Worm (Caenorhabditis elegans) whole organism, young adult: ENCODE measurements around the gene mop-25.1.

Source experiments
- F55B11.4 ChIP-seq: sonication (generic microtip); optimal IDR thresholded peaks from 2 replicates; lab custom pipeline; 2016; ENCODE audit warnings: missing compliant biosample characterization, missing genetic modification characterization, borderline replicate concordance; ENCODE audit not compliant: insufficient read depth
- ama-1 ChIP-seq, 3 experiments: fragments of 150-350 bp in 1 of 3; sonication (generic microtip) in 2 of 3; optimal IDR thresholded peaks; 2 replicates each; lab custom pipeline; 2014 to 2018; ENCODE audit warnings: missing biosample characterization in 2 of 3, missing genetic modification characterization in 2 of 3, missing genetic modification reagents in 2 of 3
- dpl-1 ChIP-seq: fragments of 150-350 bp; optimal IDR thresholded peaks from 2 replicates; lab custom pipeline; 2014; ENCODE audit warnings: missing biosample characterization, missing genetic modification reagents, missing genetic modification characterization
- madf-3 ChIP-seq: fragments of 200-800 bp; sonication (Bioruptor generic); IDR thresholded peaks from 2 replicates; pipeline ENCODE4 v1.3.6; 2022; ENCODE audit warnings: missing genetic modification reagents, missing genetic modification characterization, missing compliant biosample characterization

DNA sequence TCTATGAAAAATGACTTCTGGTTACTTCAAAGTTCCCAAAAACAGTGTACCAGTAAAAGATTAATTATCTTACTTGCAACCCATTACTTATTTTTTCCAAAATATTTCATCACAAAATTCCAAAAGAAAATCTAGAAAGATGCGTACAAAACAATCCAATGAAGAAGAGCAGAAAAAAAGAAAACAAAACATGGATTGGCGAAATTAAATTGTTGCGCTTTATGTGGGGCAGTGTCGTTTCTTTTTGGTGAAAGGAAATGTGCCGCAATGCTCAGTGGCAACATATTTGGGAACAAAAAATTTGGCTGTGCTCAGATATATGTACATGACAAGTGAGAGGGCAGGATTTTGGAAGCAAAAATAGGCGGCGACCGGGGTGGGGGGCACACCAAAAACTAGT is 23.4 kb upstream of the mop-25.1 start:
- TF ChIP-seq F55B11.4 (no peak), ama-1 (optimal IDR thresholded peaks at IDR 0.05; lab: Kevin White, UChicago) (no peak), ama-1 (GFP tag; optimal IDR thresholded peaks at IDR 0.05; lab: Kevin White, UChicago) (no peak), madf-3 (GFP tag; lab: Robert Waterston, UW) (no peak), dpl-1 (GFP tag; lab: Kevin White, UChicago) (no peak)
